Worm (Caenorhabditis elegans) whole organism, young adult: ENCODE data around the gene ttr-53.
A peak's percentile ranks its signal among the peaks of the same experiment; 100 is the strongest.

Experiments
- D2030.7 ChIP-seq: fragments of 200-800 bp; sonication (Bioruptor generic); IDR thresholded peaks from 2 replicates; pipeline ENCODE4 v1.3.6; 2022; ENCODE audit warnings: missing genetic modification reagents, missing genetic modification characterization, missing compliant biosample characterization
- F10E7.11 ChIP-seq: sonication (generic microtip); optimal IDR thresholded peaks from 2 replicates; lab custom pipeline; 2017; ENCODE audit warnings: mild to moderate bottlenecking, missing genetic modification characterization, moderate library complexity, missing compliant biosample characterization
- F37B4.10 ChIP-seq: fragments of 200-800 bp; sonication (Bioruptor generic); IDR thresholded peaks from 2 replicates; pipeline ENCODE4 v1.3.6; 2022; ENCODE audit warnings: missing genetic modification characterization, missing compliant biosample characterization
- F39B2.1 ChIP-seq: fragments of 200-800 bp; sonication (Bioruptor generic); IDR thresholded peaks from 2 replicates; pipeline ENCODE4 v1.3.6; 2022; ENCODE audit warnings: missing genetic modification reagents, missing genetic modification characterization, missing compliant biosample characterization
- F55B11.4 ChIP-seq: sonication (generic microtip); optimal IDR thresholded peaks from 2 replicates; lab custom pipeline; 2016; ENCODE audit warnings: missing compliant biosample characterization, missing genetic modification characterization, borderline replicate concordance; ENCODE audit not compliant: insufficient read depth
- K11D2.4 ChIP-seq: fragments of 200-800 bp; sonication (Bioruptor generic); IDR thresholded peaks from 2 replicates; pipeline ENCODE4 v1.3.6; 2022; ENCODE audit warnings: missing genetic modification reagents, missing genetic modification characterization, missing compliant biosample characterization
- K12H6.12 ChIP-seq: fragments of 200-800 bp; sonication (Bioruptor generic); optimal IDR thresholded peaks from 2 replicates; lab custom pipeline; 2018; ENCODE audit warnings: mild to moderate bottlenecking, missing genetic modification characterization, missing compliant biosample characterization
- T07F8.4 ChIP-seq: sonication (generic microtip); optimal IDR thresholded peaks from 2 replicates; lab custom pipeline; 2016; ENCODE audit warnings: mild to moderate bottlenecking, missing genetic modification characterization, moderate library complexity, missing compliant biosample characterization
- Y53F4B.3 ChIP-seq: fragments of 200-800 bp; sonication (Bioruptor generic); IDR thresholded peaks from 2 replicates; pipeline ENCODE4 v1.3.6; 2022; ENCODE audit warnings: missing genetic modification reagents, missing genetic modification characterization, missing compliant biosample characterization
- Y67H2A.10 ChIP-seq: fragments of 200-800 bp; sonication (Bioruptor generic); conservative IDR thresholded peaks from 2 replicates; pipeline ENCODE4 v1.3.6; 2022; ENCODE audit warnings: missing genetic modification reagents, missing genetic modification characterization, missing compliant biosample characterization
- Y79H2A.3 ChIP-seq: fragments of 200-800 bp; sonication (Bioruptor generic); conservative IDR thresholded peaks from 2 replicates; pipeline ENCODE4 v1.3.6; 2022; ENCODE audit warnings: missing genetic modification reagents, missing genetic modification characterization, missing compliant biosample characterization
- Y95B8A.8 ChIP-seq: fragments of 200-800 bp; sonication (Bioruptor generic); IDR thresholded peaks from 2 replicates; pipeline ENCODE4 v1.3.6; 2022; ENCODE audit warnings: missing genetic modification reagents, missing genetic modification characterization, missing compliant biosample characterization
- aptf-2 ChIP-seq: fragments of 200-800 bp; sonication (Bioruptor generic); conservative IDR thresholded peaks from 2 replicates; pipeline ENCODE4 v1.3.6; 2022; ENCODE audit warnings: missing genetic modification reagents, missing genetic modification characterization, missing compliant biosample characterization
- attf-5 ChIP-seq: fragments of 200-800 bp; sonication (Bioruptor generic); optimal IDR thresholded peaks from 2 replicates; lab custom pipeline; 2018; ENCODE audit warnings: mild to moderate bottlenecking, missing genetic modification characterization, missing compliant biosample characterization
- ccch-3 ChIP-seq: fragments of 200-800 bp; sonication (Bioruptor generic); optimal IDR thresholded peaks from 2 replicates; lab custom pipeline; 2018; ENCODE audit warnings: mild to moderate bottlenecking, missing genetic modification characterization, missing compliant biosample characterization
- cebp-2 ChIP-seq: fragments of 200-800 bp; sonication (Bioruptor generic); IDR thresholded peaks from 2 replicates; pipeline ENCODE4 v1.3.6; 2022; ENCODE audit warnings: missing genetic modification characterization, missing compliant biosample characterization
- ceh-27 ChIP-seq: fragments of 200-800 bp; sonication (Bioruptor generic); optimal IDR thresholded peaks from 2 replicates; lab custom pipeline; 2018; ENCODE audit warnings: mild to moderate bottlenecking, missing genetic modification characterization, moderate library complexity, missing compliant biosample characterization
- ceh-40 ChIP-seq: fragments of 200-800 bp; sonication (Bioruptor generic); IDR thresholded peaks from 2 replicates; pipeline ENCODE4 v1.3.6; 2022; ENCODE audit warnings: missing genetic modification characterization, missing compliant biosample characterization
- dpl-1 ChIP-seq: fragments of 150-350 bp; optimal IDR thresholded peaks from 2 replicates; lab custom pipeline; 2014; ENCODE audit warnings: missing biosample characterization, missing genetic modification reagents, missing genetic modification characterization
- egl-44 ChIP-seq: fragments of 200-800 bp; sonication (Bioruptor generic); IDR thresholded peaks from 2 replicates; pipeline ENCODE4 v1.3.6; 2022; ENCODE audit warnings: missing genetic modification reagents, missing genetic modification characterization, missing compliant biosample characterization
- him-1 ChIP-seq: sonication (generic microtip); optimal IDR thresholded peaks from 2 replicates; lab custom pipeline; 2016; ENCODE audit warnings: missing genotype, missing genetic modification reagents, missing genetic modification characterization, missing compliant biosample characterization
- hlh-12 ChIP-seq: sonication (generic microtip); optimal IDR thresholded peaks from 2 replicates; lab custom pipeline; 2016; ENCODE audit warnings: missing genetic modification characterization, missing compliant biosample characterization
- hrde-1 ChIP-seq: sonication (generic microtip); optimal IDR thresholded peaks from 2 replicates; lab custom pipeline; 2016; ENCODE audit warnings: missing genetic modification characterization, mild to moderate bottlenecking, missing compliant biosample characterization, moderate library complexity, missing genotype, missing genetic modification reagents, borderline replicate concordance
- lin-26 ChIP-seq: fragments of 200-800 bp; sonication (Bioruptor generic); IDR thresholded peaks from 2 replicates; pipeline ENCODE4 v1.3.6; 2022; ENCODE audit warnings: missing genetic modification reagents, missing genetic modification characterization, missing compliant biosample characterization
- lin-54 ChIP-seq: fragments of 200-800 bp; sonication (Bioruptor generic); optimal IDR thresholded peaks from 2 replicates; lab custom pipeline; 2018; ENCODE audit warnings: mild to moderate bottlenecking, missing genetic modification characterization, missing compliant biosample characterization
- madf-6 ChIP-seq: fragments of 200-800 bp; sonication (Bioruptor generic); IDR thresholded peaks from 2 replicates; pipeline ENCODE4 v1.3.6; 2022; ENCODE audit warnings: missing genetic modification reagents, missing genetic modification characterization, missing compliant biosample characterization
- madf-8 ChIP-seq: fragments of 200-800 bp; sonication (Bioruptor generic); conservative IDR thresholded peaks from 2 replicates; pipeline ENCODE4 v1.3.6; 2022; ENCODE audit warnings: missing genetic modification reagents, missing genetic modification characterization, missing compliant biosample characterization
- mcd-1 ChIP-seq: fragments of 200-800 bp; sonication (Bioruptor generic); IDR thresholded peaks from 2 replicates; pipeline ENCODE4 v1.3.6; 2022; ENCODE audit warnings: missing genetic modification reagents, missing genetic modification characterization, missing compliant biosample characterization
- nfya-2 ChIP-seq: fragments of 200-800 bp; sonication (Bioruptor generic); IDR thresholded peaks from 2 replicates; pipeline ENCODE4 v1.3.6; 2022; ENCODE audit warnings: missing genetic modification reagents, missing genetic modification characterization, missing compliant biosample characterization
- nfyb-1 ChIP-seq: fragments of 200-800 bp; sonication (Bioruptor generic); IDR thresholded peaks from 2 replicates; pipeline ENCODE4 v1.3.6; 2022; ENCODE audit warnings: missing genetic modification reagents, missing genetic modification characterization, missing compliant biosample characterization
- nhr-27 ChIP-seq: fragments of 200-800 bp; sonication (Bioruptor generic); optimal IDR thresholded peaks from 2 replicates; lab custom pipeline; 2018; ENCODE audit warnings: mild to moderate bottlenecking, missing genetic modification characterization, moderate library complexity, missing compliant biosample characterization
- nhr-80 ChIP-seq: sonication (generic microtip); optimal IDR thresholded peaks from 2 replicates; lab custom pipeline; 2016; ENCODE audit warnings: missing genetic modification characterization, missing compliant biosample characterization
- pbrm-1 ChIP-seq: fragments of 200-800 bp; sonication (Bioruptor generic); IDR thresholded peaks from 2 replicates; pipeline ENCODE4 v1.3.6; 2022; ENCODE audit warnings: missing genetic modification reagents, missing genetic modification characterization, missing compliant biosample characterization
- pha-4 ChIP-seq: fragments of 150-350 bp; sonication (generic microtip); optimal IDR thresholded peaks from 2 replicates; lab custom pipeline; 2014; ENCODE audit warnings: missing biosample characterization, missing genetic modification reagents, missing genetic modification characterization
- rec-8 ChIP-seq, 2 experiments: sonication (generic microtip); optimal IDR thresholded peaks; 2 replicates each; lab custom pipeline; 2016; ENCODE audit warnings: mild to moderate bottlenecking in 2 of 2, missing genetic modification characterization in 2 of 2, missing genetic modification reagents in 2 of 2, missing genotype in 2 of 2, missing biosample characterization in 1 of 2, missing compliant biosample characterization in 1 of 2, moderate library complexity in 1 of 2
- repo-1 ChIP-seq: sonication (generic microtip); optimal IDR thresholded peaks from 2 replicates; lab custom pipeline; 2017; ENCODE audit warnings: mild to moderate bottlenecking, missing genetic modification characterization, missing compliant biosample characterization
- snpc-1.1 ChIP-seq: sonication (generic microtip); optimal IDR thresholded peaks from 2 replicates; lab custom pipeline; 2017; ENCODE audit warnings: missing genetic modification characterization, mild to moderate bottlenecking, missing compliant biosample characterization, antibody characterized with exemption, moderate library complexity, missing genotype, missing genetic modification reagents; ENCODE audit not compliant: insufficient read depth
- snpc-3.4 ChIP-seq: sonication (generic microtip); optimal IDR thresholded peaks from 2 replicates; lab custom pipeline; 2017; ENCODE audit warnings: missing genetic modification characterization, mild to moderate bottlenecking, missing compliant biosample characterization, antibody characterized with exemption, moderate library complexity, missing genotype, missing genetic modification reagents
- somi-1 ChIP-seq: fragments of 200-800 bp; sonication (Bioruptor generic); optimal IDR thresholded peaks from 2 replicates; lab custom pipeline; 2018; ENCODE audit warnings: mild to moderate bottlenecking, missing genetic modification characterization, missing compliant biosample characterization
- sptf-2 ChIP-seq: fragments of 200-800 bp; sonication (Bioruptor generic); optimal IDR thresholded peaks from 2 replicates; lab custom pipeline; 2018; ENCODE audit warnings: mild to moderate bottlenecking, missing genetic modification characterization, missing compliant biosample characterization
- tlf-1 ChIP-seq: fragments of 200-800 bp; sonication (Bioruptor generic); optimal IDR thresholded peaks from 2 replicates; lab custom pipeline; 2018; ENCODE audit warnings: mild to moderate bottlenecking, missing genetic modification characterization, missing compliant biosample characterization
- ztf-28 ChIP-seq: fragments of 200-800 bp; sonication (Bioruptor generic); IDR thresholded peaks from 2 replicates; pipeline ENCODE4 v1.3.6; 2022; ENCODE audit warnings: missing genetic modification reagents, missing genetic modification characterization, missing compliant biosample characterization

Gene ttr-53

ce11 chrIV:10122205-10122604 lies 35.6 kb upstream of the ttr-53 start, which contains the start of gene irld-21:
Gene irld-21, minus strand, starts transcription at chrIV:10122305.
- TF ChIP-seq somi-1 (GFP tag; lab: Kevin White, UChicago) (no peak), Y79H2A.3 (no peak), sptf-2 (GFP tag; lab: Kevin White, UChicago) (no peak), aptf-2 (GFP tag; lab: Robert Waterston, UW) (no peak), nfya-2 (no peak), repo-1 (tag; lab: Kevin White, UChicago) (no peak), Y95B8A.8 (GFP tag; lab: Robert Waterston, UW) (no peak), pha-4 (tag; lab: Kevin White, UChicago) (no peak), T07F8.4 (no peak), egl-44 (no peak), K11D2.4 (GFP tag; lab: Robert Waterston, UW) (no peak), ccch-3 (GFP tag; lab: Kevin White, UChicago) (no peak), Y53F4B.3 (GFP tag; lab: Robert Waterston, UW) (no peak), him-1 (tag; lab: Kevin White, UChicago) (no peak), F10E7.11 (tag; lab: Kevin White, UChicago) (no peak), rec-8 (tag; optimal IDR thresholded peaks at IDR 0.05; lab: Kevin White, UChicago) (no peak), hlh-12 (tag; lab: Kevin White, UChicago) (no peak), snpc-3.4 (tag; lab: Kevin White, UChicago) (no peak), F39B2.1 (no peak), ceh-27 (GFP tag; lab: Kevin White, UChicago) (no peak)

ce11 chrIV:10126544-10126943 lies 31.3 kb upstream of the ttr-53 start, which contains the start of gene ctf-18:
Gene ctf-18, minus strand, starts transcription at chrIV:10126644.
- 0 out of 2 replicates have a peak, but pooled peaks have one; percentile 16 for TF ChIP-seq madf-6 (GFP tag; lab: Robert Waterston, UW)
- no peak for TF ChIP-seq D2030.7
- TF ChIP-seq hrde-1 (tag; lab: Kevin White, UChicago) = peak; percentile 31
- TF ChIP-seq, all 124 proteins: peak for 2

ce11 chrIV:10128446-10128845 lies 29.4 kb upstream of the ttr-53 start:
- TF ChIP-seq nhr-27 (tag; lab: Kevin White, UChicago) = no peak
- no peak for TF ChIP-seq ztf-28
- no peak for TF ChIP-seq Y79H2A.3
- 0 out of 2 replicates have a peak, but pooled peaks have one; percentile 53 for TF ChIP-seq lin-26 (GFP tag; lab: Robert Waterston, UW)
- no peak for TF ChIP-seq F37B4.10

ce11 chrIV:10128906-10129386 lies 28.9 kb upstream of the ttr-53 start, which contains the start of the genes gtbp-1 and K08F4.3:
Gene gtbp-1, minus strand, starts transcription at chrIV:10128956.
Gene K08F4.3, plus strand, starts transcription at chrIV:10129257.
- TF ChIP-seq nfya-2 = no peak
- TF ChIP-seq lin-54 (GFP tag; lab: Kevin White, UChicago) = peak; percentile 94
- peak; percentile 76 for TF ChIP-seq attf-5 (GFP tag; lab: Kevin White, UChicago)
- TF ChIP-seq F55B11.4 (tag; lab: Kevin White, UChicago) = no peak
- peak; percentile 81 for TF ChIP-seq madf-6 (GFP tag; lab: Robert Waterston, UW)
- TF ChIP-seq madf-8 (GFP tag; lab: Robert Waterston, UW) = peak; percentile 56
- TF ChIP-seq pbrm-1 (GFP tag; lab: Robert Waterston, UW) = peak; percentile 50; the same call in 1 of the 2 replicates
- peak; percentile 34 for TF ChIP-seq ceh-27 (GFP tag; lab: Kevin White, UChicago)
- no peak for TF ChIP-seq cebp-2
- TF ChIP-seq dpl-1 (GFP tag; lab: Kevin White, UChicago) = peak; percentile 69
- peak; percentile 72 for TF ChIP-seq mcd-1 (GFP tag; lab: Robert Waterston, UW)
- no peak for TF ChIP-seq tlf-1
- TF ChIP-seq nfyb-1 (GFP tag; lab: Robert Waterston, UW) = 0 out of 2 replicates have a peak, but pooled peaks have one; percentile 44
- no peak for TF ChIP-seq aptf-2 (GFP tag; lab: Robert Waterston, UW)
- peak; percentile 33 for TF ChIP-seq him-1 (tag; lab: Kevin White, UChicago)
- peak; percentile 23 for TF ChIP-seq K12H6.12 (tag; lab: Kevin White, UChicago)
- TF ChIP-seq Y95B8A.8 (GFP tag; lab: Robert Waterston, UW) = 0 out of 2 replicates have a peak, but pooled peaks have one; percentile 13
- no peak for TF ChIP-seq repo-1 (tag; lab: Kevin White, UChicago)
- TF ChIP-seq ceh-40 (GFP tag; lab: Robert Waterston, UW) = no peak
- peak; percentile 10 for TF ChIP-seq snpc-1.1
- peak; percentile 19 for TF ChIP-seq nhr-80 (tag; lab: Kevin White, UChicago)
- no peak for TF ChIP-seq Y67H2A.10
- peak; percentile 65 for TF ChIP-seq D2030.7
